Worm (Caenorhabditis elegans): ENCODE data around the gene C48B4.3.

DNA sequence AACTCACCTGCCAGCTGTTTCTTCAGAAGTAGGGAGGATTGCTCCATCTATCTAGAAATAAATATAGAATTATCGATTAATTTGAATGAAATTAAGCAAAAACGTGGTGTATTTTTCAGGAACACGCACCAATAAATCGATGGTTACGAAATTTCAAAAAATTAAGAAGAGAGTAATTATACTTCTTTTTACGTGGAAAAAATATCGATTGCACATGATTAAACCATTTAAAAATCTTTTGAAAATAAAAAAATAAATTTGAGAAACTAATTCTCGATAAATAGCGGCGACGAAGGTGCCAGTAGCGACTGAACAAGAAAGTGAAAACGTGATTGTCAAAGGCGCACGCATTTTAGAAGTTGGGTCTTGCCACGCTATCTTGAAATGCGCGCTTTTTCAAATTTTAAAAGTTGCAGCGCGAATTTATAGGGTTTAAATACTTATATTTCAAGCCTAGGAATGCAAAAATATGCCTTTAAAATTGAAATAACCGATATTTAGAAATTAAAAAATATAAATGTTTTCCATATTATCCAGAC is 49.0 kb upstream of the C48B4.3 start, which contains the start of gene ubc-7:
- TF ChIP-seq fos-1 (tag; optimal IDR thresholded peaks at IDR 0.05) (peak; percentile 63), nhr-11 (tag; optimal IDR thresholded peaks at IDR 0.05) (peak; percentile 38)

Measured in whole organism, L1 larva.